Fruit fly (Drosophila melanogaster) whole organism, embryonic: ENCODE results near the gene TrpA1.

ENCODE experiments used
- CG11560 ChIP-seq: fragments of 200-800 bp; sonication (Bioruptor generic); IDR thresholded peaks from 3 replicates; pipeline ENCODE4 v1.3.6; 2022; ENCODE audit warnings: missing biosample characterization, missing genetic modification characterization
- CG13287 ChIP-seq: fragments of 200-800 bp; sonication (Bioruptor generic); IDR thresholded peaks from 2 replicates; pipeline ENCODE4 v1.3.6; 2022; ENCODE audit warnings: missing biosample characterization, missing genetic modification characterization; ENCODE audit not compliant: partially characterized antibody
- CG13624 ChIP-seq: fragments of 200-800 bp; sonication (Bioruptor generic); optimal IDR thresholded peaks from 2 replicates; lab custom pipeline; 2016; ENCODE audit warnings: missing biosample characterization, missing genetic modification characterization
- CG16813 ChIP-seq: fragments of 200-800 bp; sonication (Bioruptor generic); IDR thresholded peaks from 3 replicates; pipeline ENCODE4 v1.3.6; 2022; ENCODE audit warnings: missing biosample characterization, missing genetic modification characterization; ENCODE audit not compliant: partially characterized antibody
- CG17361 ChIP-seq: fragments of 200-800 bp; sonication (Bioruptor generic); IDR thresholded peaks from 3 replicates; pipeline ENCODE4 v1.3.6; 2022; ENCODE audit warnings: missing biosample characterization, missing genetic modification characterization
- CG18619 ChIP-seq: fragments of 200-800 bp; sonication (Bioruptor generic); optimal IDR thresholded peaks from 3 replicates; lab custom pipeline; 2017; ENCODE audit warnings: missing biosample characterization, mild to moderate bottlenecking, missing genetic modification characterization
- CG18764 ChIP-seq: fragments of 200-800 bp; sonication (Bioruptor generic); optimal IDR thresholded peaks from 3 replicates; lab custom pipeline; 2016; ENCODE audit warnings: missing biosample characterization, missing genetic modification characterization
- CG34224 ChIP-seq: fragments of 200-800 bp; sonication (Bioruptor generic); IDR thresholded peaks from 3 replicates; pipeline ENCODE4 v1.3.6; 2022; ENCODE audit warnings: missing biosample characterization, missing genetic modification characterization; ENCODE audit not compliant: partially characterized antibody
- CG3726 ChIP-seq: fragments of 200-800 bp; sonication (Bioruptor generic); IDR thresholded peaks from 3 replicates; pipeline ENCODE4, ENCODE4 v1.3.6; 2022; ENCODE audit warnings: missing biosample characterization, missing genetic modification characterization
- CG3995 ChIP-seq: fragments of 200-800 bp; sonication (Bioruptor generic); optimal IDR thresholded peaks from 3 replicates; lab custom pipeline; 2016; ENCODE audit warnings: missing biosample characterization, missing genetic modification characterization
- CG4282 ChIP-seq: fragments of 200-800 bp; sonication (Bioruptor generic); optimal IDR thresholded peaks from 2 replicates; lab custom pipeline; 2016; ENCODE audit warnings: missing biosample characterization, missing genetic modification characterization
- CG4617 ChIP-seq: fragments of 200-800 bp; sonication (Bioruptor generic); optimal IDR thresholded peaks from 3 replicates; lab custom pipeline; 2016; ENCODE audit warnings: missing biosample characterization, missing genetic modification characterization, borderline replicate concordance
- CG6765 ChIP-seq: fragments of 200-800 bp; sonication (Bioruptor generic); optimal IDR thresholded peaks from 3 replicates; lab custom pipeline; 2017; ENCODE audit warnings: missing biosample characterization, mild to moderate bottlenecking, missing genetic modification characterization
- CG7839 ChIP-seq: fragments of 200-800 bp; sonication (Bioruptor generic); optimal IDR thresholded peaks from 3 replicates; lab custom pipeline; 2018; ENCODE audit warnings: missing biosample characterization, mild to moderate bottlenecking, missing genetic modification characterization, moderate library complexity
- CG8478 ChIP-seq: fragments of >200 bp; optimal IDR thresholded peaks from 2 replicates; lab custom pipeline; 2018
- Camta ChIP-seq: fragments of 200-800 bp; sonication (Bioruptor generic); optimal IDR thresholded peaks from 2 replicates; lab custom pipeline; 2016; ENCODE audit warnings: missing biosample characterization, missing genetic modification characterization
- Doc3 ChIP-seq: fragments of 200-800 bp; sonication (Bioruptor generic); IDR thresholded peaks from 3 replicates; pipeline ENCODE4 v1.3.6; 2022; ENCODE audit warnings: missing biosample characterization, missing genetic modification characterization; ENCODE audit not compliant: partially characterized antibody
- E2f2 ChIP-seq: fragments of 200-800 bp; sonication (Bioruptor generic); IDR thresholded peaks from 2 replicates; pipeline ENCODE4 v1.3.6; 2022; ENCODE audit warnings: missing biosample characterization, missing genetic modification characterization
- Elba2 ChIP-seq: fragments of 200-800 bp; sonication (Bioruptor generic); optimal IDR thresholded peaks from 3 replicates; lab custom pipeline; 2016; ENCODE audit warnings: missing biosample characterization, missing genetic modification characterization
- Ets97D ChIP-seq: fragments of 200-800 bp; sonication (Bioruptor generic); optimal IDR thresholded peaks from 3 replicates; lab custom pipeline; 2016; ENCODE audit warnings: missing biosample characterization, missing genetic modification characterization
- Fer2 ChIP-seq: fragments of 200-800 bp; sonication (Bioruptor generic); optimal IDR thresholded peaks from 2 replicates; lab custom pipeline; 2018; ENCODE audit warnings: missing biosample characterization, mild to moderate bottlenecking, missing genetic modification characterization, moderate library complexity
- HLH54F ChIP-seq: fragments of 200-800 bp; sonication (Bioruptor generic); optimal IDR thresholded peaks from 3 replicates; lab custom pipeline; 2016; ENCODE audit warnings: missing biosample characterization, missing genetic modification characterization
- HmgD ChIP-seq: fragments of 200-800 bp; sonication (Bioruptor generic); optimal IDR thresholded peaks from 3 replicates; lab custom pipeline; 2016; ENCODE audit warnings: missing biosample characterization, missing genetic modification characterization
- Hr3 ChIP-seq: fragments of 200-800 bp; sonication (Bioruptor generic); optimal IDR thresholded peaks from 3 replicates; lab custom pipeline; 2016; ENCODE audit warnings: missing biosample characterization, missing genetic modification characterization
- Hsf ChIP-seq: fragments of 200-800 bp; sonication (Bioruptor generic); optimal IDR thresholded peaks from 3 replicates; lab custom pipeline; 2016; ENCODE audit warnings: missing biosample characterization, missing genetic modification characterization
- Lhr ChIP-seq: fragments of 200-800 bp; sonication (Bioruptor generic); optimal IDR thresholded peaks from 3 replicates; lab custom pipeline; 2017; ENCODE audit warnings: mild to moderate bottlenecking, missing biosample characterization, missing genetic modification reagents, missing genetic modification characterization
- Mad ChIP-seq: fragments of 200-800 bp; sonication (Bioruptor generic); optimal IDR thresholded peaks from 2 replicates; lab custom pipeline; 2016; ENCODE audit warnings: missing biosample characterization, missing genetic modification characterization
- NC2α ChIP-seq: fragments of 200-800 bp; sonication (Bioruptor generic); optimal IDR thresholded peaks from 2 replicates; lab custom pipeline; 2016; ENCODE audit warnings: missing biosample characterization, missing genetic modification characterization
- Nf-YB ChIP-seq: fragments of 200-800 bp; sonication (Bioruptor generic); optimal IDR thresholded peaks from 3 replicates; lab custom pipeline; 2019; ENCODE audit warnings: missing biosample characterization, mild to moderate bottlenecking, missing genetic modification characterization, moderate library complexity
- Sox102F ChIP-seq: fragments of 200-800 bp; sonication (Bioruptor generic); optimal IDR thresholded peaks from 2 replicates; lab custom pipeline; 2018; ENCODE audit warnings: missing biosample characterization, mild to moderate bottlenecking, missing genetic modification characterization, moderate library complexity
- TFAM ChIP-seq: fragments of 200-800 bp; sonication (Bioruptor generic); optimal IDR thresholded peaks from 2 replicates; lab custom pipeline; 2017; ENCODE audit warnings: missing biosample characterization, missing genetic modification characterization, inconsistent platforms
- ap ChIP-seq: fragments of 200-800 bp; sonication (Bioruptor generic); IDR thresholded peaks from 2 replicates; pipeline ENCODE4 v1.3.6; 2022; ENCODE audit warnings: missing biosample characterization, missing genetic modification characterization
- btn ChIP-seq: fragments of 200-800 bp; sonication (Bioruptor generic); optimal IDR thresholded peaks from 2 replicates; lab custom pipeline; 2016; ENCODE audit warnings: missing biosample characterization, missing genetic modification characterization
- chn ChIP-seq: fragments of 200-800 bp; sonication (Bioruptor generic); optimal IDR thresholded peaks from 2 replicates; lab custom pipeline; 2016; ENCODE audit warnings: missing biosample characterization, missing genetic modification characterization
- corto ChIP-seq: fragments of 200-800 bp; sonication (Bioruptor generic); optimal IDR thresholded peaks from 2 replicates; lab custom pipeline; 2016; ENCODE audit warnings: missing biosample characterization, mild to moderate bottlenecking, missing genetic modification characterization, moderate library complexity
- crc ChIP-seq: fragments of 200-800 bp; sonication (Bioruptor generic); optimal IDR thresholded peaks from 2 replicates; lab custom pipeline; 2016; ENCODE audit warnings: missing biosample characterization, missing genetic modification characterization
- dm ChIP-seq: fragments of 200-800 bp; sonication (Bioruptor generic); optimal IDR thresholded peaks from 3 replicates; lab custom pipeline; 2016; ENCODE audit warnings: missing biosample characterization, missing genetic modification characterization
- dysf ChIP-seq: fragments of 200-800 bp; sonication (Bioruptor generic); IDR thresholded peaks from 3 replicates; pipeline ENCODE4 v1.3.6; 2022; ENCODE audit warnings: missing biosample characterization, missing genetic modification characterization
- fd102C ChIP-seq: fragments of 200-800 bp; sonication (Bioruptor generic); optimal IDR thresholded peaks from 2 replicates; lab custom pipeline; 2018; ENCODE audit warnings: missing biosample characterization, mild to moderate bottlenecking, missing genetic modification characterization, moderate library complexity
- ftz-f1 ChIP-seq: fragments of 200-800 bp; sonication (Bioruptor generic); optimal IDR thresholded peaks from 2 replicates; lab custom pipeline; 2016; ENCODE audit warnings: missing biosample characterization, missing genetic modification characterization
- gem ChIP-seq: fragments of 200-800 bp; sonication (Bioruptor generic); optimal IDR thresholded peaks from 2 replicates; lab custom pipeline; 2019; ENCODE audit warnings: missing biosample characterization, mild to moderate bottlenecking, missing genetic modification characterization, moderate library complexity
- gro ChIP-seq: fragments of 200-800 bp; sonication (Bioruptor generic); optimal IDR thresholded peaks from 2 replicates; lab custom pipeline; 2016; ENCODE audit warnings: missing biosample characterization, missing genetic modification characterization
- insv ChIP-seq, 2 experiments: fragments of 200-800 bp; sonication (Bioruptor generic); optimal IDR thresholded peaks; 3 replicates each; lab custom pipeline; 2016 to 2018; ENCODE audit warnings: missing biosample characterization in 2 of 2, missing genetic modification characterization in 2 of 2
- knrl ChIP-seq: fragments of 200-800 bp; sonication (Bioruptor generic); IDR thresholded peaks from 3 replicates; pipeline ENCODE4 v1.3.6; 2022; ENCODE audit warnings: missing biosample characterization, missing genetic modification characterization; ENCODE audit not compliant: partially characterized antibody
- lilli ChIP-seq: fragments of 200-800 bp; sonication (Bioruptor generic); optimal IDR thresholded peaks from 3 replicates; lab custom pipeline; 2016; ENCODE audit warnings: missing biosample characterization, missing genetic modification characterization
- luna ChIP-seq: fragments of 200-800 bp; sonication (Bioruptor generic); optimal IDR thresholded peaks from 2 replicates; lab custom pipeline; 2016; ENCODE audit warnings: missing biosample characterization, missing genetic modification characterization
- pho ChIP-seq: fragments of 200-800 bp; sonication (Bioruptor generic); optimal IDR thresholded peaks from 2 replicates; lab custom pipeline; 2016; ENCODE audit warnings: missing biosample characterization, missing genetic modification characterization
- pita ChIP-seq: fragments of 200-800 bp; sonication (Bioruptor generic); optimal IDR thresholded peaks from 2 replicates; lab custom pipeline; 2017; ENCODE audit warnings: missing biosample characterization, mild to moderate bottlenecking, missing genetic modification characterization
- prd ChIP-seq, 3 experiments: fragments of >200 bp in 2 of 3; fragments of 200-800 bp in 1 of 3; sonication (Bioruptor generic) in 1 of 3; optimal IDR thresholded peaks in 2 of 3; IDR thresholded peaks in 1 of 3; 2 replicates in 2 of 3; 3 replicates in 1 of 3; pipeline versions ENCODE4 v1.3.6 to Lab custom; 2017 to 2022; ENCODE audit warnings: missing biosample characterization in 1 of 3, missing genetic modification characterization in 1 of 3
- sd ChIP-seq: fragments of 200-800 bp; sonication (Bioruptor generic); optimal IDR thresholded peaks from 3 replicates; lab custom pipeline; 2018; ENCODE audit warnings: missing biosample characterization, mild to moderate bottlenecking, missing genetic modification characterization, moderate library complexity
- trem ChIP-seq: fragments of 200-800 bp; optimal IDR thresholded peaks from 3 replicates; lab custom pipeline; 2019; ENCODE audit warnings: missing biosample characterization, mild to moderate bottlenecking, missing genetic modification characterization, moderate library complexity

Gene TrpA1

dm6 chr3L:8891167-8891618 is 13.8 kb downstream of the TrpA1 start, which contains the start of gene Mcm7 (continued):
- TF ChIP-seq chn (no peak), HmgD (no peak), trem (tag; lab: Kevin White, UChicago) (peak; percentile 44), btn (GFP tag; lab: Kevin White, UChicago) (no peak), HLH54F (no peak), dm (GFP tag; lab: Kevin White, UChicago) (no peak), fd102C (no peak), CG34224 (GFP tag; lab: Robert Waterston, UW) (no peak; the same call in 2 of the 3 replicates), corto (GFP tag; lab: Kevin White, UChicago) (no peak), CG3995 (peak; percentile 94), CG16813 (GFP tag; lab: Robert Waterston, UW) (peak; percentile 61), ap (no peak), CG13624 (no peak), pho (no peak), Hsf (GFP tag; lab: Kevin White, UChicago) (no peak), Sox102F (no peak), dysf (no peak), lilli (GFP tag; lab: Kevin White, UChicago) (no peak), CG18619 (GFP tag; lab: Kevin White, UChicago) (no peak), Lhr (GFP tag; lab: Kevin White, UChicago) (peak; percentile 77), CG11560 (tag; lab: Robert Waterston, UW) (peak; percentile 6; the same call in 1 of the 3 replicates), ftz-f1 (GFP tag; lab: Kevin White, UChicago) (no peak), prd (optimal IDR thresholded peaks at IDR 0.05; lab: Kevin White, UChicago) (peak in 1 of 2 experiments; percentile 58), prd (GFP tag; IDR thresholded peaks at IDR 0.05; lab: Robert Waterston, UW) (no peak), knrl (GFP tag; lab: Robert Waterston, UW) (peak; percentile 70), CG6765 (GFP tag; lab: Kevin White, UChicago) (no peak), CG3726 (GFP tag; lab: Robert Waterston, UW) (no peak), TFAM (no peak), NC2α (GFP tag; lab: Kevin White, UChicago) (no peak), Camta (GFP tag; lab: Kevin White, UChicago) (no peak), gem (tag; lab: Kevin White, UChicago) (no peak), CG4617 (GFP tag; lab: Kevin White, UChicago) (peak; percentile 8), CG4282 (GFP tag; lab: Kevin White, UChicago) (no peak), CG8478 (lab: Kevin White, UChicago) (peak; percentile 51), sd (no peak), CG7839 (no peak), gro (GFP tag; lab: Kevin White, UChicago) (no peak), Ets97D (peak; percentile 43), Elba2 (GFP tag; lab: Kevin White, UChicago) (no peak), CG17361 (GFP tag; lab: Robert Waterston, UW) (no peak), CG13287 (GFP tag; lab: Robert Waterston, UW) (peak; percentile 64), E2f2 (GFP tag; lab: Robert Waterston, UW) (peak; percentile 92), crc (no peak), Fer2 (tag; lab: Kevin White, UChicago) (no peak), CG18764 (GFP tag; lab: Kevin White, UChicago) (no peak), Mad (GFP tag; lab: Kevin White, UChicago) (no peak), insv (GFP tag; optimal IDR thresholded peaks at IDR 0.05; lab: Kevin White, UChicago) (no peak), luna (GFP tag; lab: Kevin White, UChicago) (no peak), Nf-YB (GFP tag; lab: Kevin White, UChicago) (no peak), Hr3 (GFP tag; lab: Kevin White, UChicago) (no peak), Doc3 (GFP tag; lab: Robert Waterston, UW) (0 out of 3 replicates have a peak, but pooled peaks have one; percentile 8), pita (GFP tag; lab: Kevin White, UChicago) (peak; percentile 51)
